Worm (Caenorhabditis elegans) whole organism, early embryonic: ENCODE data around the gene ZK899.3.
"Not testable (repeated sequence)": the region's sequence is repeated elsewhere in the genome, so short reads cannot be mapped to it uniquely, and the experiment has no call there.

Experiments used
- B0310.2 ChIP-seq: sonication (generic microtip); optimal IDR thresholded peaks from 2 replicates; lab custom pipeline; 2016; ENCODE audit warnings: mild to moderate bottlenecking, missing genetic modification characterization, missing compliant biosample characterization
- F13C5.2 ChIP-seq: sonication (generic microtip); optimal IDR thresholded peaks from 2 replicates; lab custom pipeline; 2017; ENCODE audit warnings: mild to moderate bottlenecking, missing genetic modification characterization, inconsistent platforms, missing compliant biosample characterization
- aly-1 ChIP-seq: sonication (generic microtip); optimal IDR thresholded peaks from 2 replicates; lab custom pipeline; 2016; ENCODE audit warnings: missing genetic modification characterization, missing compliant biosample characterization
- ama-1 ChIP-seq: fragments of 150-350 bp; optimal IDR thresholded peaks from 2 replicates; lab custom pipeline; 2014
- ceh-13 ChIP-seq: fragments of 200-800 bp; sonication (Bioruptor generic); optimal IDR thresholded peaks from 2 replicates; lab custom pipeline; 2018; ENCODE audit warnings: mild to moderate bottlenecking, missing genetic modification characterization, missing compliant biosample characterization
- ceh-36 ChIP-seq: sonication (generic microtip); optimal IDR thresholded peaks from 2 replicates; lab custom pipeline; 2016; ENCODE audit warnings: missing genetic modification characterization, inconsistent platforms, missing compliant biosample characterization
- ets-7 ChIP-seq: sonication (generic microtip); optimal IDR thresholded peaks from 2 replicates; lab custom pipeline; 2016; ENCODE audit warnings: missing genotype, missing genetic modification characterization, missing compliant biosample characterization
- flt-1 ChIP-seq: fragments of 200-800 bp; sonication (Bioruptor generic); IDR thresholded peaks from 2 replicates; pipeline ENCODE4 v1.3.6; 2022; ENCODE audit warnings: missing genetic modification characterization, missing compliant biosample characterization
- hmbx-1 ChIP-seq: sonication (generic microtip); optimal IDR thresholded peaks from 2 replicates; lab custom pipeline; 2016; ENCODE audit warnings: mild to moderate bottlenecking, missing genetic modification characterization, missing compliant biosample characterization
- hmg-4 ChIP-seq: fragments of 200-800 bp; sonication (Bioruptor generic); optimal IDR thresholded peaks from 2 replicates; lab custom pipeline; 2018; ENCODE audit warnings: mild to moderate bottlenecking, missing genetic modification characterization, missing compliant biosample characterization
- hnd-1 ChIP-seq: sonication (generic microtip); optimal IDR thresholded peaks from 2 replicates; lab custom pipeline; 2016; ENCODE audit warnings: missing genetic modification characterization, missing compliant biosample characterization
- pes-1 ChIP-seq: fragments of 200-800 bp; sonication (Bioruptor generic); IDR thresholded peaks from 2 replicates; pipeline ENCODE4 v1.3.6; 2022; ENCODE audit warnings: missing genetic modification reagents, missing genetic modification characterization, missing compliant biosample characterization
- scrt-1 ChIP-seq: fragments of 200-800 bp; sonication (Bioruptor generic); IDR thresholded peaks from 2 replicates; pipeline ENCODE4 v1.3.6; 2022; ENCODE audit warnings: missing genetic modification characterization, missing compliant biosample characterization
- sea-1 ChIP-seq: fragments of 200-800 bp; sonication (Bioruptor generic); conservative IDR thresholded peaks from 2 replicates; pipeline ENCODE4 v1.3.6; 2022; ENCODE audit warnings: missing genetic modification characterization, missing compliant biosample characterization
- tbx-11 ChIP-seq: fragments of 200-800 bp; sonication (Bioruptor generic); IDR thresholded peaks from 2 replicates; pipeline ENCODE4 v1.3.6; 2022; ENCODE audit warnings: missing genetic modification characterization, missing compliant biosample characterization
- tbx-37 ChIP-seq: fragments of 200-800 bp; sonication (Bioruptor generic); conservative IDR thresholded peaks from 2 replicates; pipeline ENCODE4 v1.3.6; 2022; ENCODE audit warnings: missing genetic modification reagents, missing genetic modification characterization, missing compliant biosample characterization
- tra-4 ChIP-seq: sonication (generic microtip); optimal IDR thresholded peaks from 2 replicates; lab custom pipeline; 2017; ENCODE audit warnings: missing genetic modification characterization, missing compliant biosample characterization

The ZK899.3 gene

ce11 chrX:9451944-9452453 is 949 bp upstream of the ZK899.3 start, which contains the start of gene ZK899.2:
Gene ZK899.2, minus strand, starts transcription at chrX:9451994.
- TF ChIP-seq tra-4 (tag; lab: Kevin White, UChicago) (no peak), ama-1 (lab: Kevin White, UChicago) (no peak), tbx-37 (no peak), scrt-1 (GFP tag; lab: Robert Waterston, UW) (no peak), ets-7 (tag; lab: Kevin White, UChicago) (no peak), ceh-36 (tag; lab: Kevin White, UChicago) (no peak), pes-1 (GFP tag; lab: Robert Waterston, UW) (no peak), hmg-4 (GFP tag; lab: Kevin White, UChicago) (no peak), hmbx-1 (no peak), flt-1 (GFP tag; lab: Robert Waterston, UW) (no peak), B0310.2 (no peak), ceh-13 (GFP tag; lab: Kevin White, UChicago) (no peak), aly-1 (tag; lab: Kevin White, UChicago) (no peak), tbx-11 (GFP tag; lab: Robert Waterston, UW) (no peak), sea-1 (GFP tag; lab: Robert Waterston, UW) (no peak), hnd-1 (no peak)

ce11 chrX:9456579-9456978 is 3.6 kb downstream of the ZK899.3 start:
- TF ChIP-seq B0310.2 (no peak), tbx-37 (no peak), ceh-13 (GFP tag; lab: Kevin White, UChicago) (no peak), F13C5.2 (tag; lab: Kevin White, UChicago) (no peak), hnd-1 (no peak), pes-1 (GFP tag; lab: Robert Waterston, UW) (no peak), hmbx-1 (no peak)

ce11 chrX:9458142-9458541 is 5.2 kb downstream of the ZK899.3 start, which contains the start of gene tba-8:
Gene tba-8, minus strand, starts transcription at chrX:9458348.
- TF ChIP-seq ceh-36 (tag; lab: Kevin White, UChicago) (no peak), ama-1 (lab: Kevin White, UChicago) (no peak), tbx-11 (GFP tag; lab: Robert Waterston, UW) (no peak), F13C5.2 (tag; lab: Kevin White, UChicago) (no peak), ets-7 (tag; lab: Kevin White, UChicago) (no peak), ceh-13 (GFP tag; lab: Kevin White, UChicago) (no peak), hnd-1 (no peak)

ce11 chrX:9460834-9461233 is 7.9 kb downstream of the ZK899.3 start, which contains the start of gene ZK899.5:
Gene ZK899.5, minus strand, starts transcription at chrX:9460934.
- TF ChIP-seq B0310.2; aly-1 (tag; lab: Kevin White, UChicago); sea-1 (GFP tag; lab: Robert Waterston, UW): not testable (repeated sequence)

DNA sequence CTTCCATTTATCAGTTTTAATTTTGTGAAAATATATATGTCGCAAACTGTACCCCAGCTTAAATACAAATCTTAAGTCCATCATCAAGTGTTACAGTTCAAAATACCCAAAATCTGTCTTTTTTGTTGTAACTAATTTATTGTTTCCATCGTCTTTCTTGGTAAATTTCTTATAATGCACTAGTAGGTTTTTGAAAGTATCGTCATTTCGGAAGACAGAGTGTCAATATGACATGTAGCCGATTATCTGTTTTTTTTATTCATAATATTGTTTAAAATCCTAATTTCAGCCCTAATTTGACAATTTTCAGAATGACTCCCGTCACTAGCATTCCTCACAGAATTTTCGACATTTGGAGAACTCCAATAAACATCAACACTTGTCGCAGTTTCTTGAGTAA is 10.1 kb downstream of the ZK899.3 start, which contains the start of gene ZK899.6:
TSS of gene ZK899.6 (plus strand) at position 301 of the 400 bp plus-strand sequence.
- not testable (repeated sequence) for TF ChIP-seq hmg-4 (GFP tag; lab: Kevin White, UChicago); hnd-1; ama-1 (lab: Kevin White, UChicago)

DNA sequence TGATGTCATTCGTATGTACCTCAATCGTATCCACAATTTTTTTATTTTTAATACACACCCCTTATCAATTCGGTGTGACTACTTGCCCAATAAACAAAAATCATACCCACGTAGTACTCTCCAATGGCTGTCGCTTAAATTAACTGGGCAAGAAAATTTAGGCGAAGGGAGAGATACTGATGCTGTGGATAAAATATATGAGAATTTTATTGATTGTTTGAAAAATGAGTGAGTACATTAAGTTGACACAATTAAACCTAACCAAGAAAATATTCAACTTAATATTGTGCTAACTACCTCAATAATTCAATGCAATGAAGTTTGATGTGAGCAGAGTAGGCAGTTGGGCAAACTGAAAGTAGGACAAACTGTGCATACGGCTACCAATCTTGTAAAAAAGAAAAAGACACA is 12.8 kb downstream of the ZK899.3 start:
- TF ChIP-seq flt-1 (GFP tag; lab: Robert Waterston, UW) (peak; percentile 19; the same call in 1 of the 2 replicates), tbx-37 (no peak; the same call in 1 of the 2 replicates), hmg-4 (GFP tag; lab: Kevin White, UChicago) (peak; percentile 24), F13C5.2 (tag; lab: Kevin White, UChicago) (peak; percentile 93)

- TF ChIP-seq hmbx-1 = peak; percentile 79
- TF ChIP-seq pes-1 (GFP tag; lab: Robert Waterston, UW) = peak; percentile 96
- peak; percentile 45 for TF ChIP-seq tra-4 (tag; lab: Kevin White, UChicago)
- peak; percentile 92 for TF ChIP-seq scrt-1 (GFP tag; lab: Robert Waterston, UW)
- TF ChIP-seq flt-1 (GFP tag; lab: Robert Waterston, UW) = peak; percentile 93
- peak; percentile 72 for TF ChIP-seq ets-7 (tag; lab: Kevin White, UChicago)
- TF ChIP-seq tbx-37 = peak; percentile 84
- TF ChIP-seq F13C5.2 (tag; lab: Kevin White, UChicago) = peak; percentile 94
- TF ChIP-seq aly-1 (tag; lab: Kevin White, UChicago) = peak; percentile 90
- TF ChIP-seq ceh-13 (GFP tag; lab: Kevin White, UChicago) = peak; percentile 78
- TF ChIP-seq tbx-11 (GFP tag; lab: Robert Waterston, UW) = peak; percentile 90
- peak; percentile 90 for TF ChIP-seq hmg-4 (GFP tag; lab: Kevin White, UChicago)
- TF ChIP-seq sea-1 (GFP tag; lab: Robert Waterston, UW) = peak; percentile 91
- TF ChIP-seq hnd-1 = peak; percentile 84
- no peak for TF ChIP-seq ama-1 (lab: Kevin White, UChicago)
- peak; percentile 88 for TF ChIP-seq ceh-36 (tag; lab: Kevin White, UChicago)
- TF ChIP-seq B0310.2 = peak; percentile 89
Observed at ce11 chrX:9467573-9467972, 14.6 kb downstream of the ZK899.3 start.

DNA sequence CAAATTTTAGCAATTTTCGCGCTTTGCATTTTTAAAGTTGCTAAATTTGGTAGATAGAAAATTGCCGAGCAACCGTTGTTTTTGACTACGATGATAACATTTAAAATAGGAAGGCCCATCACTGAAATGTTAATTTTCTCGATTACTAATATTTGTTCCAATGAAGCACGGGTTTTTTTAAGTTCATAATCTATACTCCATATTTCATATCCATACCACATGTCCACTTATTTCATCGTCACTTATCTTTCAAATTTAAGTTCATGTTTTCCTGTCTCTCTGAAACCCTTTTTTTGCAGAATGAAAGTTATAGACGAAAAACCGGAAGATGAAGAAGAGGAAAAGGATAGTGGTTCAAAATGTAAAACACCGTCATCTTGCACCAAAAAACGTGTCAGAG is 19.2 kb downstream of the ZK899.3 start, which contains the start of gene gap-2:
TSS of gene gap-2 (plus strand) at position 301 of the 400 bp plus-strand sequence.
- TF ChIP-seq ceh-36 (tag; lab: Kevin White, UChicago) = no peak
- no peak for TF ChIP-seq flt-1 (GFP tag; lab: Robert Waterston, UW)
- no peak for TF ChIP-seq aly-1 (tag; lab: Kevin White, UChicago)
- no peak for TF ChIP-seq hmbx-1
- TF ChIP-seq ets-7 (tag; lab: Kevin White, UChicago) = no peak
- no peak for TF ChIP-seq scrt-1 (GFP tag; lab: Robert Waterston, UW)
- no peak for TF ChIP-seq tbx-11 (GFP tag; lab: Robert Waterston, UW)
